Worm (Caenorhabditis elegans) whole organism, L1 larva: ENCODE measurements around the gene Y69E1A.4.

Experiments
- C04F5.9 ChIP-seq: sonication (generic microtip); optimal IDR thresholded peaks from 2 replicates; lab custom pipeline; 2016; ENCODE audit warnings: missing genetic modification characterization, missing compliant biosample characterization
- F16B12.6 ChIP-seq: fragments of 150-350 bp; optimal IDR thresholded peaks from 2 replicates; lab custom pipeline; 2014; ENCODE audit warnings: missing biosample characterization, missing genetic modification characterization
- Y116A8C.19 ChIP-seq: sonication (generic microtip); optimal IDR thresholded peaks from 2 replicates; lab custom pipeline; 2016; ENCODE audit warnings: missing compliant biosample characterization, missing genetic modification characterization, borderline replicate concordance
- aha-1 ChIP-seq: fragments of 150-350 bp; optimal IDR thresholded peaks from 2 replicates; lab custom pipeline; 2014; ENCODE audit warnings: missing biosample characterization, missing genetic modification characterization
- alr-1 ChIP-seq: fragments of 200-800 bp; sonication (Bioruptor generic); optimal IDR thresholded peaks from 2 replicates; lab custom pipeline; 2018; ENCODE audit warnings: borderline replicate concordance, mild to moderate bottlenecking, missing genetic modification characterization, missing compliant biosample characterization
- ceh-63 ChIP-seq: fragments of 200-800 bp; sonication (Bioruptor generic); optimal IDR thresholded peaks from 2 replicates; lab custom pipeline; 2018; ENCODE audit warnings: mild to moderate bottlenecking, missing genetic modification characterization, missing compliant biosample characterization
- ceh-8 ChIP-seq: fragments of 200-800 bp; sonication (Bioruptor generic); optimal IDR thresholded peaks from 2 replicates; lab custom pipeline; 2018; ENCODE audit warnings: mild to moderate bottlenecking, missing genetic modification characterization, moderate library complexity, missing compliant biosample characterization
- ceh-82 ChIP-seq, 3 experiments: fragments of 150-350 bp in 1 of 3; sonication (generic microtip) in 2 of 3; optimal IDR thresholded peaks; 2 replicates each; lab custom pipeline; 2014 to 2017; ENCODE audit warnings: missing biosample characterization in 3 of 3, missing genetic modification characterization in 3 of 3
- ceh-90 ChIP-seq: sonication (generic microtip); optimal IDR thresholded peaks from 2 replicates; lab custom pipeline; 2016; ENCODE audit warnings: missing genetic modification characterization, missing compliant biosample characterization
- egl-13 ChIP-seq: sonication (generic microtip); optimal IDR thresholded peaks from 2 replicates; lab custom pipeline; 2016; ENCODE audit warnings: missing genotype, missing genetic modification reagents, missing genetic modification characterization, missing compliant biosample characterization
- elt-2 ChIP-seq: sonication (generic microtip); optimal IDR thresholded peaks from 2 replicates; lab custom pipeline; 2016; ENCODE audit warnings: missing genetic modification characterization, mild to moderate bottlenecking, inconsistent platforms, missing compliant biosample characterization, missing genetic modification reagents
- elt-3 ChIP-seq, 6 experiments: fragments of 150-350 bp in 1 of 6; sonication (generic microtip); optimal IDR thresholded peaks; 2 replicates each; lab custom pipeline; 2017 to 2018; ENCODE audit warnings: missing biosample characterization in 6 of 6, missing genetic modification characterization in 6 of 6, inconsistent platforms in 1 of 6
- fkh-8 ChIP-seq: sonication (generic microtip); optimal IDR thresholded peaks from 2 replicates; lab custom pipeline; 2016; ENCODE audit warnings: mild to moderate bottlenecking, missing genetic modification characterization, missing compliant biosample characterization
- hlh-17 ChIP-seq: fragments of 200-800 bp; sonication (Bioruptor generic); optimal IDR thresholded peaks from 2 replicates; lab custom pipeline; 2018; ENCODE audit warnings: missing genetic modification characterization, mild to moderate bottlenecking, missing compliant biosample characterization, moderate library complexity, borderline replicate concordance
- isw-1 ChIP-seq: fragments of 200-800 bp; sonication (Bioruptor generic); IDR thresholded peaks from 2 replicates; pipeline ENCODE4 v1.3.6; 2022; ENCODE audit warnings: missing genetic modification characterization, missing compliant biosample characterization
- lin-13 ChIP-seq: fragments of 150-350 bp; optimal IDR thresholded peaks from 2 replicates; lab custom pipeline; 2014; ENCODE audit warnings: missing biosample characterization, missing genetic modification reagents, missing genetic modification characterization
- lir-3 ChIP-seq: sonication (generic microtip); optimal IDR thresholded peaks from 2 replicates; lab custom pipeline; 2016; ENCODE audit warnings: mild to moderate bottlenecking, missing genetic modification characterization, moderate library complexity, missing compliant biosample characterization; ENCODE audit not compliant: poor library complexity
- mdl-1 ChIP-seq, 2 experiments: fragments of 150-350 bp; optimal IDR thresholded peaks; 2 replicates each; lab custom pipeline; 2014 to 2017; ENCODE audit warnings: missing biosample characterization in 2 of 2, missing genetic modification characterization in 2 of 2, inconsistent platforms in 1 of 2
- nhr-19 ChIP-seq: fragments of 200-800 bp; sonication (Bioruptor generic); conservative IDR thresholded peaks from 2 replicates; pipeline ENCODE4 v1.3.6; 2022; ENCODE audit warnings: missing genetic modification characterization, missing compliant biosample characterization
- nhr-237 ChIP-seq: fragments of 150-350 bp; optimal IDR thresholded peaks from 2 replicates; lab custom pipeline; 2014; ENCODE audit warnings: missing biosample characterization, missing genetic modification characterization
- nhr-28 ChIP-seq: fragments of 150-350 bp; optimal IDR thresholded peaks from 2 replicates; lab custom pipeline; 2014; ENCODE audit warnings: missing biosample characterization, missing genetic modification characterization
- nhr-47 ChIP-seq: sonication (generic microtip); optimal IDR thresholded peaks from 2 replicates; lab custom pipeline; 2016; ENCODE audit warnings: mild to moderate bottlenecking, missing genetic modification characterization, moderate library complexity, missing compliant biosample characterization
- nhr-71 ChIP-seq: sonication (generic microtip); optimal IDR thresholded peaks from 2 replicates; lab custom pipeline; 2016; ENCODE audit warnings: mild to moderate bottlenecking, missing genetic modification characterization, moderate library complexity, missing compliant biosample characterization
- nhr-77 ChIP-seq: fragments of 150-350 bp; optimal IDR thresholded peaks from 2 replicates; lab custom pipeline; 2014; ENCODE audit warnings: missing biosample characterization, missing genetic modification characterization
- nhr-85 ChIP-seq: sonication (generic microtip); peaks from one replicate; lab custom pipeline; 2016; ENCODE audit warnings: missing genetic modification characterization, inconsistent platforms, missing compliant biosample characterization
- nhr-90 ChIP-seq: sonication (generic microtip); optimal IDR thresholded peaks from 2 replicates; lab custom pipeline; 2016; ENCODE audit warnings: mild to moderate bottlenecking, missing genetic modification characterization, missing compliant biosample characterization; ENCODE audit not compliant: poor library complexity
- pag-3 ChIP-seq: sonication (generic microtip); optimal IDR thresholded peaks from 2 replicates; lab custom pipeline; 2017; ENCODE audit warnings: missing genetic modification characterization, mild to moderate bottlenecking, missing compliant biosample characterization, antibody characterized with exemption, borderline replicate concordance; ENCODE audit not compliant: insufficient read depth
- pax-3 ChIP-seq: fragments of 200-800 bp; sonication (Bioruptor generic); optimal IDR thresholded peaks from 2 replicates; lab custom pipeline; 2018; ENCODE audit warnings: mild to moderate bottlenecking, missing genetic modification characterization, moderate library complexity, missing compliant biosample characterization
- rnt-1 ChIP-seq: sonication (generic microtip); optimal IDR thresholded peaks from 2 replicates; lab custom pipeline; 2016; ENCODE audit warnings: mild to moderate bottlenecking, missing genetic modification characterization, moderate library complexity, missing compliant biosample characterization
- snpc-4 ChIP-seq: fragments of 150-350 bp; optimal IDR thresholded peaks from 2 replicates; lab custom pipeline; 2014; ENCODE audit warnings: missing biosample characterization, missing genetic modification characterization
- sptf-1 ChIP-seq: fragments of 150-350 bp; optimal IDR thresholded peaks from 2 replicates; lab custom pipeline; 2014; ENCODE audit warnings: missing biosample characterization, missing genetic modification characterization
- sup-37 ChIP-seq: fragments of 200-800 bp; sonication (Bioruptor generic); optimal IDR thresholded peaks from 2 replicates; lab custom pipeline; 2018; ENCODE audit warnings: mild to moderate bottlenecking, missing genetic modification characterization, missing compliant biosample characterization
- tbx-2 ChIP-seq: sonication (generic microtip); optimal IDR thresholded peaks from 2 replicates; lab custom pipeline; 2016; ENCODE audit warnings: missing genetic modification characterization, missing compliant biosample characterization
- unc-98 ChIP-seq: fragments of 200-800 bp; sonication (Bioruptor generic); IDR thresholded peaks from 2 replicates; pipeline ENCODE4 v1.3.6; 2022; ENCODE audit warnings: missing genetic modification characterization, missing compliant biosample characterization
- vab-15 ChIP-seq: sonication (generic microtip); optimal IDR thresholded peaks from 2 replicates; lab custom pipeline; 2017; ENCODE audit warnings: missing genotype, mild to moderate bottlenecking, missing genetic modification characterization, missing compliant biosample characterization
- xbp-1 ChIP-seq: sonication (generic microtip); optimal IDR thresholded peaks from 2 replicates; lab custom pipeline; 2016; ENCODE audit warnings: missing genetic modification characterization, missing compliant biosample characterization
- zag-1 ChIP-seq: fragments of 150-350 bp; optimal IDR thresholded peaks from 2 replicates; lab custom pipeline; 2014; ENCODE audit warnings: missing biosample characterization, missing genetic modification characterization
- ztf-4 ChIP-seq: fragments of 150-350 bp; optimal IDR thresholded peaks from 2 replicates; lab custom pipeline; 2014; ENCODE audit warnings: missing biosample characterization, missing genetic modification characterization

Y69E1A.4 gene

ce11 chrIV:10936906-10937540 is 18.0 kb upstream of the Y69E1A.4 start, which contains the start of gene fic-1 (continued):
- TF ChIP-seq sup-37 (GFP tag; lab: Kevin White, UChicago) (no peak), xbp-1 (tag; lab: Kevin White, UChicago) (peak; percentile 46), fkh-8 (peak; percentile 84), C04F5.9 (tag; lab: Kevin White, UChicago) (no peak), sptf-1 (tag; lab: Kevin White, UChicago) (no peak), zag-1 (no peak), elt-2 (tag; lab: Kevin White, UChicago) (no peak), nhr-19 (GFP tag; lab: Robert Waterston, UW) (peak; percentile 46), ceh-63 (GFP tag; lab: Kevin White, UChicago) (no peak), pag-3 (no peak), pax-3 (tag; lab: Kevin White, UChicago) (peak; percentile 5), nhr-28 (tag; lab: Kevin White, UChicago) (no peak), nhr-77 (tag; lab: Kevin White, UChicago) (no peak), elt-3 (tag; optimal IDR thresholded peaks at IDR 0.05; lab: Kevin White, UChicago) (no peak), nhr-90 (tag; lab: Kevin White, UChicago) (peak; percentile 36), nhr-85 (tag; lab: Kevin White, UChicago) (peak; percentile 57), tbx-2 (tag; lab: Kevin White, UChicago) (peak; percentile 63), lin-13 (peak; percentile 14), alr-1 (no peak), ztf-4 (tag; lab: Kevin White, UChicago) (peak; percentile 61), egl-13 (tag; lab: Kevin White, UChicago) (peak; percentile 51), F16B12.6 (no peak), lir-3 (tag; lab: Kevin White, UChicago) (peak; percentile 35), nhr-47 (tag; lab: Kevin White, UChicago) (peak; percentile 57), Y116A8C.19 (tag; lab: Kevin White, UChicago) (no peak), ceh-90 (tag; lab: Kevin White, UChicago) (no peak), unc-98 (GFP tag; lab: Robert Waterston, UW) (no peak), snpc-4 (peak; percentile 13), mdl-1 (tag; optimal IDR thresholded peaks at IDR 0.05; lab: Kevin White, UChicago) (peak in 1 of 2 experiments; percentile 73), vab-15 (tag; lab: Kevin White, UChicago) (no peak), ceh-82 (tag; optimal IDR thresholded peaks at IDR 0.05; lab: Kevin White, UChicago) (peak; percentile 60 to 75 (median 63))

ce11 chrIV:10948797-10949196 is 6.3 kb upstream of the Y69E1A.4 start, which contains the start of gene Y69E1A.1:
Y69E1A.1 (minus strand) TSS chrIV:10948897.
- TF ChIP-seq nhr-47 (tag; lab: Kevin White, UChicago) (no peak), nhr-237 (tag; lab: Kevin White, UChicago) (no peak), tbx-2 (tag; lab: Kevin White, UChicago) (no peak), lin-13 (no peak), rnt-1 (tag; lab: Kevin White, UChicago) (no peak), mdl-1 (tag; optimal IDR thresholded peaks at IDR 0.05; lab: Kevin White, UChicago) (no peak), nhr-19 (GFP tag; lab: Robert Waterston, UW) (no peak), ceh-90 (tag; lab: Kevin White, UChicago) (no peak)

ce11 chrIV:10949510-10949909 is 5.5 kb upstream of the Y69E1A.4 start, which contains the start of gene nsph-3.1:
nsph-3.1 (plus strand) TSS chrIV:10949810.
- TF ChIP-seq snpc-4 (no peak), hlh-17 (GFP tag; lab: Kevin White, UChicago) (no peak), nhr-90 (tag; lab: Kevin White, UChicago) (no peak), aha-1 (tag; lab: Kevin White, UChicago) (no peak), nhr-71 (tag; lab: Kevin White, UChicago) (no peak), mdl-1 (tag; optimal IDR thresholded peaks at IDR 0.05; lab: Kevin White, UChicago) (no peak), rnt-1 (tag; lab: Kevin White, UChicago) (no peak), isw-1 (GFP tag; lab: Robert Waterston, UW) (no peak), C04F5.9 (tag; lab: Kevin White, UChicago) (no peak), ceh-8 (GFP tag; lab: Kevin White, UChicago) (no peak)
